Fruit fly (Drosophila melanogaster) whole organism: ENCODE data around the gene Nelf-A.

Experiments
- CG8478 ChIP-seq: fragments of >200 bp; optimal IDR thresholded peaks from 2 replicates; lab custom pipeline; 2018; ENCODE audit warnings: inconsistent platforms
- Dll ChIP-seq: fragments of >200 bp; optimal IDR thresholded peaks from 2 replicates; lab custom pipeline; 2017
- EcR ChIP-seq, 2 experiments: fragments of >200 bp; optimal IDR thresholded peaks; 2 replicates each; lab custom pipeline; 2017; ENCODE audit warnings: missing biosample characterization in 2 of 2, missing genetic modification characterization in 2 of 2, missing genetic modification reagents in 2 of 2
- pan ChIP-seq: fragments of >200 bp; optimal IDR thresholded peaks from 2 replicates; lab custom pipeline; 2017
- psq ChIP-seq: fragments of >200 bp; optimal IDR thresholded peaks from 2 replicates; lab custom pipeline; 2017
- usp ChIP-seq: fragments of >200 bp; optimal IDR thresholded peaks from 2 replicates; lab custom pipeline; 2017; ENCODE audit warnings: missing biosample characterization, missing genetic modification characterization, mixed read lengths

DNA sequence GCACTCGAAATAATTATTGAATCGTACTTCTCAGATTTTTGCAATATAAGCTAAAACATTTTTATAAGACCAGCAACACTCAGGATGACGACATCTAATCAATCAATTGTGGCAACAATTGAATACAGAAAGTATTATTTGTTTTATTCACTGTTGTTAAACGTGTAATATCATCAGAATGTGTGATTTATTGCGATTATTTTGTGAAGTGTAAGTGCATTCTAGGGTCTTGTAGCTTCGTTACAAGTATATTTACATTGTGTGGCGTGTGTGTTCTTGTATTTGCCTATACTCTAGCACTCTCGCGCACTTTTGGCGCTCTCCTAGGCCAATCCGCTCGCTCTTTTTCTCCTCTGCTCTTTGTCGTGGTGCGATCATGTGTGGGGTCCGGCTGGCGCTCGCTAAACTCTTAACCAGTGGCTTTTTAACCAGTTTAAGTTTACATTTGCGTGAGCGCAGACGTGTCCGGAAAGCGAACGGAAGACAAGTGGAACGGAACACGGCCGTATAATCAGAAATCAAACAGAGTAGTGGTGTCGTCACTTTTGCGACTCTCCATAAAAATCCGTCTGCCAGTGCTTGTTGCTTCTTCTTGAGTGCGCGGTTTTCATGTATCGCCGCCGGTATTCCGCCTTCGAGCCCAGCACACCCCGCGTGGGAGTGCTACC lies 18.9 kb upstream of the Nelf-A start:
- TF ChIP-seq psq (lab: Kevin White, UChicago) (no peak), Dll (no peak), CG8478 (lab: Kevin White, UChicago) (no peak), EcR (GFP tag; optimal IDR thresholded peaks at IDR 0.05; lab: Kevin White, UChicago) (no peak), pan (lab: Kevin White, UChicago) (no peak), usp (no peak)
